Fruit fly (Drosophila melanogaster): ENCODE measurements around the gene CG3386.
A peak's percentile ranks its signal among the peaks of the same experiment; 100 is the strongest.

CG3386 gene

dm6 chr3L:642865-643738 lies 39.2 kb downstream of the CG3386 start (continued):
- peak; percentile 18 for TF ChIP-seq CG7556 (GFP tag; optimal IDR thresholded peaks at IDR 0.05)
- no peak for TF ChIP-seq tio (GFP tag; optimal IDR thresholded peaks at IDR 0.05)
- no peak for TF ChIP-seq CG1529 (GFP tag; optimal IDR thresholded peaks at IDR 0.05)
- no peak for TF ChIP-seq gsb-n (tag; optimal IDR thresholded peaks at IDR 0.05)
- no peak for TF ChIP-seq CG17912 (GFP tag; optimal IDR thresholded peaks at IDR 0.05)
- TF ChIP-seq CG30403 (GFP tag; optimal IDR thresholded peaks at IDR 0.05) = no peak
- TF ChIP-seq pho (GFP tag; optimal IDR thresholded peaks at IDR 0.05) = no peak
- TF ChIP-seq Dad (GFP tag; optimal IDR thresholded peaks at IDR 0.05) = no peak
- TF ChIP-seq NK7.1 (GFP tag; optimal IDR thresholded peaks at IDR 0.05) = no peak
- TF ChIP-seq psq (GFP tag; optimal IDR thresholded peaks at IDR 0.05) = no peak
- no peak for TF ChIP-seq CG17186 (GFP tag; optimal IDR thresholded peaks at IDR 0.05)
- TF ChIP-seq slbo (GFP tag; IDR thresholded peaks at IDR 0.05) = no peak
- TF ChIP-seq CG17829 (tag; optimal IDR thresholded peaks at IDR 0.05) = no peak
- TF ChIP-seq CG9609 (GFP tag; optimal IDR thresholded peaks at IDR 0.05) = no peak
- no peak for TF ChIP-seq CoRest (tag; optimal IDR thresholded peaks at IDR 0.05)
- TF ChIP-seq CG17328 (GFP tag; IDR thresholded peaks at IDR 0.05) = no peak
- TF ChIP-seq al (GFP tag; IDR thresholded peaks at IDR 0.05) = no peak
- no peak for TF ChIP-seq Dip3 (GFP tag; optimal IDR thresholded peaks at IDR 0.05)
- TF ChIP-seq CG15479 (GFP tag; optimal IDR thresholded peaks at IDR 0.05) = no peak
- no peak for TF ChIP-seq fd3F (GFP tag; optimal IDR thresholded peaks at IDR 0.05)
- no peak for TF ChIP-seq Doc2 (GFP tag; IDR thresholded peaks at IDR 0.05)
- no peak for TF ChIP-seq CG34422 (GFP tag; IDR thresholded peaks at IDR 0.05)
- TF ChIP-seq hth (optimal IDR thresholded peaks at IDR 0.05) = no peak
- TF ChIP-seq ase (GFP tag; IDR thresholded peaks at IDR 0.05) = 0 out of 3 replicates have a peak, but pooled peaks have one; percentile 21
- no peak for TF ChIP-seq disco-r (GFP tag; optimal IDR thresholded peaks at IDR 0.05)
- peak; percentile 6 for TF ChIP-seq unpg (GFP tag; optimal IDR thresholded peaks at IDR 0.05)
- TF ChIP-seq wdn (GFP tag; IDR thresholded peaks at IDR 0.05) = no peak
- TF ChIP-seq CG17612 (GFP tag; IDR thresholded peaks at IDR 0.05) = no peak
- TF ChIP-seq CG17361 (GFP tag; IDR thresholded peaks at IDR 0.05) = no peak
- 0 out of 2 replicates have a peak, but pooled peaks have one; percentile 7 for TF ChIP-seq cas (GFP tag; IDR thresholded peaks at IDR 0.05)
- no peak for TF ChIP-seq Rfx (GFP tag; IDR thresholded peaks at IDR 0.05)
- no peak for TF ChIP-seq CG9876 (GFP tag; optimal IDR thresholded peaks at IDR 0.05)
- no peak for TF ChIP-seq ash1 (GFP tag; optimal IDR thresholded peaks at IDR 0.05)
- no peak for TF ChIP-seq Hand (GFP tag; optimal IDR thresholded peaks at IDR 0.05)
- TF ChIP-seq stwl (tag; optimal IDR thresholded peaks at IDR 0.05) = no peak
- TF ChIP-seq ftz-f1 (GFP tag; optimal IDR thresholded peaks at IDR 0.05) = no peak
- TF ChIP-seq zen (tag; optimal IDR thresholded peaks at IDR 0.05) = no peak
- TF ChIP-seq sob (GFP tag; IDR thresholded peaks at IDR 0.05) = no peak
- peak; percentile 68 for TF ChIP-seq odd (GFP tag; optimal IDR thresholded peaks at IDR 0.05)
- no peak for TF ChIP-seq CG9727 (GFP tag; optimal IDR thresholded peaks at IDR 0.05)
- TF ChIP-seq CG18262 (tag; optimal IDR thresholded peaks at IDR 0.05) = no peak
- peak; percentile 44 for TF ChIP-seq CG7987 (GFP tag; optimal IDR thresholded peaks at IDR 0.05)
- TF ChIP-seq H2.0 (GFP tag; IDR thresholded peaks at IDR 0.05) = no peak
- no peak for TF ChIP-seq Oaz (GFP tag; IDR thresholded peaks at IDR 0.05)
- no peak for TF ChIP-seq Kr (GFP tag; optimal IDR thresholded peaks at IDR 0.05)
- no peak for TF ChIP-seq CG31365 (tag; optimal IDR thresholded peaks at IDR 0.05)
- peak; percentile 35 for TF ChIP-seq btn (GFP tag; optimal IDR thresholded peaks at IDR 0.05)
- TF ChIP-seq bowl (GFP tag; IDR thresholded peaks at IDR 0.05) = 0 out of 2 replicates have a peak, but pooled peaks have one; percentile 5
- no peak for TF ChIP-seq klu (GFP tag; IDR thresholded peaks at IDR 0.05)
- peak; percentile 66 for TF ChIP-seq CG6813 (GFP tag; optimal IDR thresholded peaks at IDR 0.05)
- TF ChIP-seq chn (GFP tag; optimal IDR thresholded peaks at IDR 0.05) = no peak
